Fruit fly (Drosophila melanogaster) whole organism, embryonic: ENCODE measurements around the gene MEP-1.

Source experiments
- ATbp ChIP-seq: fragments of 200-800 bp; sonication (Bioruptor generic); optimal IDR thresholded peaks from 2 replicates; lab custom pipeline; 2017; ENCODE audit warnings: missing biosample characterization, mild to moderate bottlenecking, missing genetic modification characterization, missing genetic modification reagents
- CG10959 ChIP-seq: fragments of 200-800 bp; sonication (Bioruptor generic); IDR thresholded peaks from 2 replicates; pipeline ENCODE4 v1.3.6; 2022; ENCODE audit warnings: missing biosample characterization, missing genetic modification characterization
- CG15601 ChIP-seq: fragments of 200-800 bp; sonication (Bioruptor generic); optimal IDR thresholded peaks from 3 replicates; lab custom pipeline; 2019; ENCODE audit warnings: missing biosample characterization, mild to moderate bottlenecking, missing genetic modification characterization, moderate library complexity
- CG15696 ChIP-seq: fragments of 200-800 bp; sonication (Bioruptor generic); optimal IDR thresholded peaks from 2 replicates; lab custom pipeline; 2019; ENCODE audit warnings: missing biosample characterization, mild to moderate bottlenecking, missing genetic modification characterization, moderate library complexity
- CG1603 ChIP-seq: fragments of 200-800 bp; sonication (Bioruptor generic); optimal IDR thresholded peaks from 2 replicates; lab custom pipeline; 2019; ENCODE audit warnings: missing biosample characterization, mild to moderate bottlenecking, missing genetic modification characterization, moderate library complexity
- CG17186 ChIP-seq: fragments of 200-800 bp; sonication (Bioruptor generic); optimal IDR thresholded peaks from 3 replicates; lab custom pipeline; 2017; ENCODE audit warnings: missing biosample characterization, missing genetic modification reagents, missing genetic modification characterization
- CG17802 ChIP-seq: fragments of 200-800 bp; sonication (Bioruptor generic); optimal IDR thresholded peaks from 2 replicates; lab custom pipeline; 2018; ENCODE audit warnings: missing biosample characterization, mild to moderate bottlenecking, missing genetic modification characterization, moderate library complexity
- CG2889 ChIP-seq: fragments of 200-800 bp; sonication (Bioruptor generic); IDR thresholded peaks from 3 replicates; pipeline ENCODE4 v1.3.6; 2022; ENCODE audit warnings: missing biosample characterization, missing genetic modification characterization
- CG32532 ChIP-seq: fragments of 200-800 bp; sonication (Bioruptor generic); IDR thresholded peaks from 2 replicates; pipeline ENCODE4 v1.3.6; 2022; ENCODE audit warnings: missing biosample characterization, missing genetic modification characterization
- CG32767 ChIP-seq: fragments of 200-800 bp; sonication (Bioruptor generic); IDR thresholded peaks from 2 replicates; pipeline ENCODE4 v1.3.6; 2022; ENCODE audit warnings: missing biosample characterization, missing genetic modification characterization
- CG43689 ChIP-seq: fragments of 200-800 bp; sonication (Bioruptor generic); IDR thresholded peaks from 2 replicates; pipeline ENCODE4 v1.3.6; 2022; ENCODE audit warnings: missing biosample characterization, missing genetic modification characterization
- CG4707 ChIP-seq: fragments of 200-800 bp; sonication (Bioruptor generic); optimal IDR thresholded peaks from 2 replicates; lab custom pipeline; 2018; ENCODE audit warnings: missing biosample characterization, mild to moderate bottlenecking, missing genetic modification characterization, moderate library complexity
- CG5180 ChIP-seq: fragments of 200-800 bp; sonication (Bioruptor generic); optimal IDR thresholded peaks from 3 replicates; lab custom pipeline; 2017; ENCODE audit warnings: missing biosample characterization, missing genetic modification characterization, mild to moderate bottlenecking, moderate library complexity, missing genetic modification reagents
- CG7786 ChIP-seq: fragments of 200-800 bp; sonication (Bioruptor generic); optimal IDR thresholded peaks from 2 replicates; lab custom pipeline; 2016; ENCODE audit warnings: missing biosample characterization, missing genetic modification characterization
- CG8089 ChIP-seq: fragments of 200-800 bp; sonication (Bioruptor generic); optimal IDR thresholded peaks from 3 replicates; lab custom pipeline; 2016; ENCODE audit warnings: missing biosample characterization, missing genetic modification characterization
- CG8478 ChIP-seq: fragments of >200 bp; optimal IDR thresholded peaks from 2 replicates; lab custom pipeline; 2018
- CG8765 ChIP-seq: fragments of 200-800 bp; sonication (Bioruptor generic); IDR thresholded peaks from 2 replicates; pipeline ENCODE4 v1.3.6; 2022; ENCODE audit warnings: missing biosample characterization, missing genetic modification characterization
- CG9215 ChIP-seq: fragments of 200-800 bp; sonication (Bioruptor generic); IDR thresholded peaks from 2 replicates; pipeline ENCODE4 v1.3.6; 2022; ENCODE audit warnings: missing biosample characterization, missing genetic modification characterization
- CG9609 ChIP-seq: fragments of 200-800 bp; sonication (Bioruptor generic); optimal IDR thresholded peaks from 3 replicates; lab custom pipeline; 2016; ENCODE audit warnings: missing biosample characterization, missing genetic modification characterization
- CTCF ChIP-seq: fragments of 200-800 bp; sonication (Bioruptor generic); optimal IDR thresholded peaks from 2 replicates; lab custom pipeline; 2017; ENCODE audit warnings: missing biosample characterization, mild to moderate bottlenecking, missing genetic modification characterization, moderate library complexity
- D ChIP-seq, 2 experiments: fragments of 200-800 bp in 1 of 2; fragments of >200 bp in 1 of 2; sonication (Bioruptor generic) in 1 of 2; optimal IDR thresholded peaks; 2 replicates in 1 of 2; 3 replicates in 1 of 2; lab custom pipeline; 2017; ENCODE audit warnings: mild to moderate bottlenecking in 1 of 2, missing biosample characterization in 1 of 2, missing genetic modification characterization in 1 of 2, missing genetic modification reagents in 1 of 2
- Dbx ChIP-seq: fragments of 200-800 bp; sonication (Bioruptor generic); IDR thresholded peaks from 3 replicates; pipeline ENCODE4 v1.3.6; 2022; ENCODE audit warnings: missing biosample characterization, missing genetic modification characterization
- Dfd ChIP-seq, 2 experiments: fragments of >200 bp; optimal IDR thresholded peaks; 2 replicates each; lab custom pipeline; 2017; ENCODE audit warnings: missing biosample characterization in 2 of 2, missing genetic modification characterization in 2 of 2
- Doc2 ChIP-seq: fragments of 200-800 bp; sonication (Bioruptor generic); IDR thresholded peaks from 2 replicates; pipeline ENCODE4 v1.3.6; 2022; ENCODE audit warnings: missing biosample characterization, missing genetic modification characterization
- H2.0 ChIP-seq: fragments of 200-800 bp; sonication (Bioruptor generic); IDR thresholded peaks from 2 replicates; pipeline ENCODE4 v1.3.6; 2022; ENCODE audit warnings: missing biosample characterization, missing genetic modification characterization
- HLH3B ChIP-seq: fragments of 200-800 bp; sonication (Bioruptor generic); IDR thresholded peaks from 2 replicates; pipeline ENCODE4 v1.3.6; 2022; ENCODE audit warnings: missing biosample characterization, missing genetic modification characterization
- HLH4C ChIP-seq: fragments of 200-800 bp; sonication (Bioruptor generic); IDR thresholded peaks from 3 replicates; pipeline ENCODE4 v1.3.6; 2022; ENCODE audit warnings: missing biosample characterization, missing genetic modification characterization; ENCODE audit not compliant: partially characterized antibody
- HLHmδ ChIP-seq: fragments of 200-800 bp; sonication (Bioruptor generic); optimal IDR thresholded peaks from 2 replicates; lab custom pipeline; 2018; ENCODE audit warnings: missing biosample characterization, mild to moderate bottlenecking, missing genetic modification characterization, moderate library complexity
- Lim3 ChIP-seq: fragments of 200-800 bp; sonication (Bioruptor generic); IDR thresholded peaks from 2 replicates; pipeline ENCODE4 v1.3.6; 2022; ENCODE audit warnings: missing biosample characterization, missing genetic modification characterization
- Nf-YB ChIP-seq: fragments of 200-800 bp; sonication (Bioruptor generic); optimal IDR thresholded peaks from 3 replicates; lab custom pipeline; 2019; ENCODE audit warnings: missing biosample characterization, mild to moderate bottlenecking, missing genetic modification characterization, moderate library complexity
- Sin3A ChIP-seq: fragments of >200 bp; optimal IDR thresholded peaks from 2 replicates; lab custom pipeline; 2018
- Sox102F ChIP-seq: fragments of 200-800 bp; sonication (Bioruptor generic); optimal IDR thresholded peaks from 2 replicates; lab custom pipeline; 2018; ENCODE audit warnings: missing biosample characterization, mild to moderate bottlenecking, missing genetic modification characterization, moderate library complexity
- Sry-β ChIP-seq: fragments of 200-800 bp; sonication (Bioruptor generic); optimal IDR thresholded peaks from 2 replicates; lab custom pipeline; 2018; ENCODE audit warnings: missing biosample characterization, mild to moderate bottlenecking, missing genetic modification characterization, moderate library complexity
- Vsx1 ChIP-seq: fragments of 200-800 bp; sonication (Bioruptor generic); optimal IDR thresholded peaks from 2 replicates; lab custom pipeline; 2017; ENCODE audit warnings: missing biosample characterization, mild to moderate bottlenecking, missing genetic modification characterization, missing genetic modification reagents
- aop ChIP-seq: fragments of 200-800 bp; sonication (Bioruptor generic); IDR thresholded peaks from 2 replicates; pipeline ENCODE4 v1.3.6; 2022; ENCODE audit warnings: missing biosample characterization, missing genetic modification characterization
- cas ChIP-seq: fragments of 200-800 bp; sonication (Bioruptor generic); IDR thresholded peaks from 2 replicates; pipeline ENCODE4 v1.3.6; 2022; ENCODE audit warnings: missing biosample characterization, missing genetic modification characterization
- cg ChIP-seq: fragments of 200-800 bp; sonication (Bioruptor generic); optimal IDR thresholded peaks from 3 replicates; lab custom pipeline; 2019; ENCODE audit warnings: missing biosample characterization, mild to moderate bottlenecking, missing genetic modification characterization, moderate library complexity
- corto ChIP-seq: fragments of 200-800 bp; sonication (Bioruptor generic); optimal IDR thresholded peaks from 2 replicates; lab custom pipeline; 2016; ENCODE audit warnings: missing biosample characterization, mild to moderate bottlenecking, missing genetic modification characterization, moderate library complexity
- dimm ChIP-seq: fragments of 200-800 bp; sonication (Bioruptor generic); IDR thresholded peaks from 2 replicates; pipeline ENCODE4 v1.3.6; 2022; ENCODE audit warnings: missing biosample characterization, missing genetic modification characterization
- esg ChIP-seq: fragments of 200-800 bp; sonication (Bioruptor generic); conservative IDR thresholded peaks from 2 replicates; pipeline ENCODE4 v1.3.6; 2022; ENCODE audit warnings: missing biosample characterization, missing genetic modification characterization
- ewg ChIP-seq: fragments of 200-800 bp; sonication (Bioruptor generic); optimal IDR thresholded peaks from 3 replicates; lab custom pipeline; 2017; ENCODE audit warnings: mild to moderate bottlenecking, missing biosample characterization, missing genetic modification reagents, missing genetic modification characterization
- gro ChIP-seq: fragments of 200-800 bp; sonication (Bioruptor generic); optimal IDR thresholded peaks from 2 replicates; lab custom pipeline; 2016; ENCODE audit warnings: missing biosample characterization, missing genetic modification characterization
- h ChIP-seq: fragments of >200 bp; optimal IDR thresholded peaks from 2 replicates; lab custom pipeline; 2017
- hbn ChIP-seq: fragments of 200-800 bp; sonication (Bioruptor generic); IDR thresholded peaks from 2 replicates; pipeline ENCODE4 v1.3.6; 2022; ENCODE audit warnings: missing biosample characterization, missing genetic modification characterization; ENCODE audit not compliant: partially characterized antibody
- phol ChIP-seq: fragments of 200-800 bp; sonication (Bioruptor generic); optimal IDR thresholded peaks from 3 replicates; lab custom pipeline; 2018; ENCODE audit warnings: missing biosample characterization, mild to moderate bottlenecking, missing genetic modification characterization, moderate library complexity
- repo ChIP-seq: fragments of 200-800 bp; sonication (Bioruptor generic); optimal IDR thresholded peaks from 2 replicates; lab custom pipeline; 2016; ENCODE audit warnings: missing biosample characterization, missing genetic modification characterization
- sr ChIP-seq: fragments of 200-800 bp; sonication (Bioruptor generic); IDR thresholded peaks from 3 replicates; pipeline ENCODE4 v1.3.6; 2022; ENCODE audit warnings: missing biosample characterization, missing genetic modification characterization
- ttk ChIP-seq: fragments of 200-800 bp; sonication (Bioruptor generic); IDR thresholded peaks from 2 replicates; pipeline ENCODE4 v2.1.2; 2022; ENCODE audit warnings: missing biosample characterization, missing genetic modification characterization
- zfh2 ChIP-seq: fragments of 200-800 bp; sonication (Bioruptor generic); optimal IDR thresholded peaks from 2 replicates; lab custom pipeline; 2016; ENCODE audit warnings: missing biosample characterization, missing genetic modification characterization

MEP-1 gene

dm6 chr3L:2634929-2635799 is 3.6 kb downstream of the MEP-1 start (continued):
- peak; percentile 54 for TF ChIP-seq CG17802 (tag; lab: Kevin White, UChicago)
- TF ChIP-seq CG9609 (GFP tag; lab: Kevin White, UChicago) = peak; percentile 68
- TF ChIP-seq ATbp (GFP tag; lab: Kevin White, UChicago) = peak; percentile 76
- peak; percentile 71 for TF ChIP-seq H2.0
- TF ChIP-seq CG43689 (GFP tag; lab: Robert Waterston, UW) = 0 out of 2 replicates have a peak, but pooled peaks have one; percentile 45
- peak; percentile 56; the same call in 1 of the 2 replicates for TF ChIP-seq HLH3B (GFP tag; lab: Robert Waterston, UW)
- TF ChIP-seq HLH4C = peak; percentile 82
- TF ChIP-seq hbn (GFP tag; lab: Robert Waterston, UW) = peak; percentile 55
- no peak for TF ChIP-seq dimm (GFP tag; lab: Robert Waterston, UW)
- peak; percentile 74 for TF ChIP-seq phol
- peak; percentile 79 for TF ChIP-seq CG8089 (GFP tag; lab: Kevin White, UChicago)
- TF ChIP-seq Doc2 (GFP tag; lab: Robert Waterston, UW) = no peak
- peak; percentile 73 for TF ChIP-seq gro (GFP tag; lab: Kevin White, UChicago)
- peak; percentile 84 for TF ChIP-seq Dbx (GFP tag; lab: Robert Waterston, UW)
- peak; percentile 77 for TF ChIP-seq Sin3A (lab: Kevin White, UChicago)
- peak; percentile 64 for TF ChIP-seq CTCF (GFP tag; lab: Kevin White, UChicago)
- TF ChIP-seq Lim3 (GFP tag; lab: Robert Waterston, UW) = no peak
- TF ChIP-seq CG8478 (lab: Kevin White, UChicago) = peak; percentile 72
- TF ChIP-seq CG5180 (GFP tag; lab: Kevin White, UChicago) = peak; percentile 80
- TF ChIP-seq CG4707 (GFP tag; lab: Kevin White, UChicago) = peak; percentile 53
- TF ChIP-seq Sry-β = peak; percentile 51
- TF ChIP-seq corto (GFP tag; lab: Kevin White, UChicago) = peak; percentile 82
- peak; percentile 98 for TF ChIP-seq CG17186 (GFP tag; lab: Kevin White, UChicago)
- TF ChIP-seq CG7786 = peak; percentile 50
- peak; percentile 85 for TF ChIP-seq CG32767
- TF ChIP-seq esg = no peak
- TF ChIP-seq Vsx1 (GFP tag; lab: Kevin White, UChicago) = peak; percentile 86
- TF ChIP-seq cas (GFP tag; lab: Robert Waterston, UW) = peak; percentile 74; the same call in 1 of the 2 replicates
- no peak for TF ChIP-seq D (optimal IDR thresholded peaks at IDR 0.05; lab: Kevin White, UChicago)
- TF ChIP-seq D (GFP tag; optimal IDR thresholded peaks at IDR 0.05; lab: Kevin White, UChicago) = peak; percentile 67
- peak; percentile 80 for TF ChIP-seq ttk (GFP tag; lab: Robert Waterston, UW)
- no peak for TF ChIP-seq aop (GFP tag; lab: Robert Waterston, UW)
- TF ChIP-seq CG9215 = peak; percentile 39
- TF ChIP-seq cg (GFP tag; lab: Kevin White, UChicago) = peak; percentile 89
- peak; percentile 88 for TF ChIP-seq CG1603 (tag; lab: Kevin White, UChicago)
- peak; percentile 97 for TF ChIP-seq HLHmδ (GFP tag; lab: Kevin White, UChicago)
- TF ChIP-seq zfh2 (GFP tag; lab: Kevin White, UChicago) = peak; percentile 72
- no peak for TF ChIP-seq CG2889
- peak; percentile 73 for TF ChIP-seq CG15601
- no peak for TF ChIP-seq Dfd (GFP tag; optimal IDR thresholded peaks at IDR 0.05; lab: Kevin White, UChicago)
- peak; percentile 49 for TF ChIP-seq CG15696
- TF ChIP-seq sr (GFP tag; lab: Robert Waterston, UW) = peak; percentile 69
- TF ChIP-seq h = no peak
- peak; percentile 90 for TF ChIP-seq ewg
- 0 out of 2 replicates have a peak, but pooled peaks have one; percentile 14 for TF ChIP-seq CG10959 (GFP tag; lab: Robert Waterston, UW)
- TF ChIP-seq CG8765 (GFP tag; lab: Robert Waterston, UW) = peak; percentile 36; the same call in 1 of the 2 replicates
- peak; percentile 11 for TF ChIP-seq Sox102F (GFP tag; lab: Kevin White, UChicago)
- TF ChIP-seq CG32532 (GFP tag; lab: Robert Waterston, UW) = peak; percentile 85
- peak; percentile 76 for TF ChIP-seq repo (GFP tag; lab: Kevin White, UChicago)
- TF ChIP-seq Nf-YB (GFP tag; lab: Kevin White, UChicago) = peak; percentile 54
